Worm (Caenorhabditis elegans) whole organism, late embryonic: ENCODE results near the gene ZK856.6.

Experiments
- C08G9.2 ChIP-seq: sonication (generic microtip); optimal IDR thresholded peaks from 2 replicates; lab custom pipeline; 2016; ENCODE audit warnings: mild to moderate bottlenecking, missing genetic modification characterization, moderate library complexity, missing compliant biosample characterization
- C38D4.7 ChIP-seq: fragments of 200-800 bp; sonication (Bioruptor generic); optimal IDR thresholded peaks from 2 replicates; lab custom pipeline; 2018; ENCODE audit warnings: mild to moderate bottlenecking, missing genetic modification characterization, moderate library complexity, missing compliant biosample characterization
- F13H6.1 ChIP-seq: sonication (generic microtip); optimal IDR thresholded peaks from 2 replicates; lab custom pipeline; 2016; ENCODE audit warnings: missing genetic modification characterization, missing compliant biosample characterization
- K09A11.1 ChIP-seq: sonication (generic microtip); optimal IDR thresholded peaks from 2 replicates; lab custom pipeline; 2017; ENCODE audit warnings: antibody characterized with exemption, mild to moderate bottlenecking, missing genetic modification characterization, missing compliant biosample characterization; ENCODE audit not compliant: insufficient read depth
- Y22D7AL.16 ChIP-seq: sonication (generic microtip); optimal IDR thresholded peaks from 2 replicates; lab custom pipeline; 2016; ENCODE audit warnings: missing genetic modification characterization, missing compliant biosample characterization
- ahr-1 ChIP-seq: sonication (generic microtip); optimal IDR thresholded peaks from 2 replicates; lab custom pipeline; 2016; ENCODE audit warnings: missing genetic modification characterization, missing compliant biosample characterization
- ama-1 ChIP-seq: fragments of 150-350 bp; optimal IDR thresholded peaks from 2 replicates; lab custom pipeline; 2014
- ceh-22 ChIP-seq: sonication (generic microtip); optimal IDR thresholded peaks from 2 replicates; lab custom pipeline; 2017; ENCODE audit warnings: missing biosample characterization, missing genetic modification characterization
- ceh-30 ChIP-seq: fragments of 150-350 bp; optimal IDR thresholded peaks from 2 replicates; lab custom pipeline; 2014; ENCODE audit warnings: missing biosample characterization, missing genetic modification characterization
- ceh-48 ChIP-seq: sonication (generic microtip); optimal IDR thresholded peaks from 2 replicates; lab custom pipeline; 2016; ENCODE audit warnings: missing genetic modification characterization, inconsistent platforms, missing compliant biosample characterization
- ceh-6 ChIP-seq: fragments of 200-800 bp; sonication (Bioruptor generic); optimal IDR thresholded peaks from 2 replicates; lab custom pipeline; 2018; ENCODE audit warnings: mild to moderate bottlenecking, missing genetic modification characterization, missing compliant biosample characterization
- che-1 ChIP-seq: sonication (generic microtip); optimal IDR thresholded peaks from 2 replicates; lab custom pipeline; 2016; ENCODE audit warnings: mild to moderate bottlenecking, missing genetic modification characterization, missing compliant biosample characterization
- dmd-4 ChIP-seq: sonication (generic microtip); optimal IDR thresholded peaks from 2 replicates; lab custom pipeline; 2016; ENCODE audit warnings: borderline replicate concordance, missing genetic modification characterization, missing compliant biosample characterization
- dve-1 ChIP-seq: sonication (generic microtip); optimal IDR thresholded peaks from 2 replicates; lab custom pipeline; 2017; ENCODE audit warnings: antibody characterized with exemption, mild to moderate bottlenecking, missing genetic modification characterization, missing compliant biosample characterization
- ets-4 ChIP-seq: sonication (generic microtip); optimal IDR thresholded peaks from 2 replicates; lab custom pipeline; 2016; ENCODE audit warnings: missing genetic modification characterization, missing compliant biosample characterization
- fkh-10 ChIP-seq: fragments of 150-350 bp; optimal IDR thresholded peaks from 2 replicates; lab custom pipeline; 2014; ENCODE audit warnings: missing biosample characterization, missing genetic modification reagents, missing genetic modification characterization
- hlh-15 ChIP-seq: sonication (generic microtip); optimal IDR thresholded peaks from 2 replicates; lab custom pipeline; 2016; ENCODE audit warnings: missing genetic modification characterization, missing compliant biosample characterization
- hlh-8 ChIP-seq: sonication (generic microtip); optimal IDR thresholded peaks from 2 replicates; lab custom pipeline; 2016; ENCODE audit warnings: missing genotype, missing genetic modification characterization, missing compliant biosample characterization
- lin-11 ChIP-seq: fragments of 200-800 bp; sonication (Bioruptor generic); optimal IDR thresholded peaks from 2 replicates; lab custom pipeline; 2018; ENCODE audit warnings: mild to moderate bottlenecking, missing genetic modification characterization, missing compliant biosample characterization
- madf-2 ChIP-seq: sonication (generic microtip); optimal IDR thresholded peaks from 2 replicates; lab custom pipeline; 2017; ENCODE audit warnings: missing genetic modification characterization, missing compliant biosample characterization
- mec-3 ChIP-seq: sonication (generic microtip); optimal IDR thresholded peaks from 2 replicates; lab custom pipeline; 2016; ENCODE audit warnings: borderline replicate concordance, missing genetic modification characterization, missing compliant biosample characterization
- nfya-1 ChIP-seq: sonication (generic microtip); optimal IDR thresholded peaks from 2 replicates; lab custom pipeline; 2017; ENCODE audit warnings: missing genetic modification characterization, mild to moderate bottlenecking, missing compliant biosample characterization, antibody characterized with exemption, moderate library complexity
- nhr-11 ChIP-seq: fragments of 150-350 bp; optimal IDR thresholded peaks from 2 replicates; lab custom pipeline; 2014; ENCODE audit warnings: missing biosample characterization, missing genetic modification characterization
- odd-2 ChIP-seq: sonication (generic microtip); optimal IDR thresholded peaks from 2 replicates; lab custom pipeline; 2017; ENCODE audit warnings: antibody characterized with exemption, mild to moderate bottlenecking, missing genetic modification characterization, missing compliant biosample characterization
- pax-1 ChIP-seq: fragments of 150-350 bp; optimal IDR thresholded peaks from 2 replicates; lab custom pipeline; 2014; ENCODE audit warnings: missing biosample characterization, missing genetic modification characterization
- pha-4 ChIP-seq: fragments of 150-350 bp; optimal IDR thresholded peaks from 2 replicates; lab custom pipeline; 2018; ENCODE audit warnings: missing biosample characterization, missing genetic modification reagents, missing genetic modification characterization
- pros-1 ChIP-seq: fragments of 150-350 bp; optimal IDR thresholded peaks from 2 replicates; lab custom pipeline; 2014; ENCODE audit warnings: missing biosample characterization, missing genetic modification reagents, missing genetic modification characterization
- ref-2 ChIP-seq: sonication (generic microtip); optimal IDR thresholded peaks from 2 replicates; lab custom pipeline; 2016; ENCODE audit warnings: missing genetic modification characterization, missing compliant biosample characterization
- rnt-1 ChIP-seq: sonication (generic microtip); optimal IDR thresholded peaks from 2 replicates; lab custom pipeline; 2016; ENCODE audit warnings: missing genetic modification characterization, missing compliant biosample characterization
- sox-2 ChIP-seq: fragments of 200-800 bp; sonication (Bioruptor generic); IDR thresholded peaks from 2 replicates; pipeline ENCODE4 v1.3.6; 2022; ENCODE audit warnings: missing genetic modification reagents, missing genetic modification characterization, missing compliant biosample characterization
- tbx-7 ChIP-seq: sonication (generic microtip); optimal IDR thresholded peaks from 2 replicates; lab custom pipeline; 2016; ENCODE audit warnings: missing genotype, missing genetic modification characterization, missing compliant biosample characterization
- unc-3 ChIP-seq, 2 experiments: fragments of 200-800 bp in 1 of 2; sonication (Bioruptor generic) in 1 of 2; sonication (generic microtip) in 1 of 2; conservative IDR thresholded peaks in 1 of 2; optimal IDR thresholded peaks in 1 of 2; 2 replicates each; pipeline versions ENCODE4 v1.3.6 to Lab custom; 2016 to 2022; ENCODE audit warnings: missing compliant biosample characterization in 2 of 2, missing genetic modification characterization in 2 of 2, missing genetic modification reagents in 1 of 2
- unc-55 ChIP-seq: sonication (generic microtip); optimal IDR thresholded peaks from 2 replicates; lab custom pipeline; 2017; ENCODE audit warnings: missing biosample characterization, missing genetic modification reagents, missing genetic modification characterization
- zip-5 ChIP-seq: sonication (generic microtip); optimal IDR thresholded peaks from 2 replicates; lab custom pipeline; 2016; ENCODE audit warnings: missing genetic modification characterization, missing compliant biosample characterization
- ztf-16 ChIP-seq: sonication (generic microtip); optimal IDR thresholded peaks from 2 replicates; lab custom pipeline; 2017; ENCODE audit warnings: missing genetic modification characterization, missing compliant biosample characterization

Gene ZK856.6

DNA sequence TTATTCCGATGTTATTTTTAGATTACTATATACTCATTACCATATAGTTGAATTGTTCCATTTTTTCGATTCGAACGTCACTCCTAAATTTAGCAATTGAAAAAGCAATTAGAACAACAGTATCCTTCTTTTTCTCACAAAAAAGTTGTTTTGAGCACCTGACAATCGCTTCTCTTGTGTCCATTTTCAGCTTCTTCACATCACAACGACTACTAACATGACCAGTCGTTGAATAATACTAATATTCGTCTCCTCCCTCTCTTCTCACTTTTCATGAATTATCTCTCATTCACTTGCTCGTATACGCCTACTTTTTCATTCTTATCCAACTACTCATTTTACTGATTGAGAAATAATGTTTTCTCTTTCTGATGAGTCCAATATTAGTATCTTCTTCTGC is 18.2 kb downstream of the ZK856.6 start, which contains the start of gene ZK856.14:
Gene ZK856.14 (plus strand): TSS at position 301 of the 400 bp plus-strand sequence.
- TF ChIP-seq ceh-6 (GFP tag; lab: Kevin White, UChicago) (no peak), ceh-30 (tag; lab: Kevin White, UChicago) (no peak), F13H6.1 (no peak), fkh-10 (no peak), pros-1 (tag; lab: Kevin White, UChicago) (no peak), Y22D7AL.16 (tag; lab: Kevin White, UChicago) (no peak), madf-2 (no peak), nfya-1 (tag; lab: Kevin White, UChicago) (no peak), nhr-11 (tag; lab: Kevin White, UChicago) (no peak), unc-3 (GFP tag; conservative IDR thresholded peaks at IDR 0.05; lab: Robert Waterston, UW) (no peak), unc-3 (tag; optimal IDR thresholded peaks at IDR 0.05; lab: Kevin White, UChicago) (no peak), pha-4 (no peak), mec-3 (tag; lab: Kevin White, UChicago) (no peak), lin-11 (tag; lab: Kevin White, UChicago) (no peak), ztf-16 (tag; lab: Kevin White, UChicago) (no peak), odd-2 (tag; lab: Kevin White, UChicago) (no peak), ceh-48 (tag; lab: Kevin White, UChicago) (no peak), zip-5 (tag; lab: Kevin White, UChicago) (no peak), C38D4.7 (GFP tag; lab: Kevin White, UChicago) (no peak), ref-2 (tag; lab: Kevin White, UChicago) (no peak)

DNA sequence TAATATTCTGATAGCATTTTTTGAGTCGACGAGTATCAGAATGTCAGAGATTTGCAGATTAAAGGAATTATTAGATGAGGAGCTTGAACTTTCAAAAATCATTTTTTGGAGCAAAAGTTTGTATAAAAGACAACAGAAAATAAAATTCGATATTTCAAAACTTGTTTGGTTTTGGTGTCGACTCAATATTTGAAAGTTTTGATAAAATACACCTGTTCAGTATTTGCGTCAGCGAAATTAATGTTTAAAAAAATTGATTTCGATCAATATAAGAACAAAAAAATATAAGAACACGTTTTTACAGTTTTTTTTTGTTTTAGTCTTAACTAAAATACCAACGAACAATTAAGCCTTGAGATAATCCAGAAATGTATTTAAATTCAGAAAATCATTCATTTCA is 22.1 kb downstream of the ZK856.6 start, which contains the start of gene C12D8.13:
Gene C12D8.13 (minus strand): TSS at position 101 of the 400 bp plus-strand sequence.
- TF ChIP-seq hlh-8 (tag; lab: Kevin White, UChicago) (no peak), K09A11.1 (tag; lab: Kevin White, UChicago) (no peak), che-1 (tag; lab: Kevin White, UChicago) (no peak), pax-1 (no peak), ama-1 (no peak), dmd-4 (tag; lab: Kevin White, UChicago) (no peak), rnt-1 (tag; lab: Kevin White, UChicago) (no peak), ets-4 (no peak), F13H6.1 (no peak), dve-1 (tag; lab: Kevin White, UChicago) (no peak), ahr-1 (tag; lab: Kevin White, UChicago) (no peak)

ce11 chrV:10221317-10221716 is 22.8 kb downstream of the ZK856.6 start, which contains the start of the genes fipr-5 and fipr-9:
Gene fipr-5 (minus strand): TSS chrV:10221417.
Gene fipr-9 (plus strand): TSS chrV:10221662.
- TF ChIP-seq ref-2 (tag; lab: Kevin White, UChicago) (no peak), che-1 (tag; lab: Kevin White, UChicago) (no peak), rnt-1 (tag; lab: Kevin White, UChicago) (no peak), hlh-15 (tag; lab: Kevin White, UChicago) (no peak), C08G9.2 (tag; lab: Kevin White, UChicago) (no peak), unc-55 (GFP tag; lab: Kevin White, UChicago) (no peak), ama-1 (no peak), madf-2 (no peak), tbx-7 (no peak)

DNA sequence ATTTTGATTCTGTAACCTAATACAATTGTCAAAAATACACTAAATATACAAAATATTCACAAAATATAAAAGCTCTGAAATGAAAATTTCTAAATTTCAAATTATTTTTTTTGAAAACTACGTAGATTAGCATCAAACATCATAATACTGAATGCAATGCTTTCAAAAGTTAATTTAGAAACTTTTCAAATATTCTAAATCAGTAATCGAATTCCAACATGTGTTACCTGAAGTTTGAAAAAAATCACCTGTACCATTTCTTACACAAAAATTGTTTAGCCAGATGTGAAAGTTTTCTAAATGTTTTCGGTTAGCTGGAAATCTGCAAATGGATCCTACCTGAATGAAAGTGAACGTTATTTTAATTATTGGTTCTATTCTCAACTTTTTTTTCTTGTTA is 23.5 kb downstream of the ZK856.6 start, which contains the start of gene C12D8.20:
Gene C12D8.20 (plus strand): TSS at position 301 of the 400 bp plus-strand sequence.
- TF ChIP-seq hlh-15 (tag; lab: Kevin White, UChicago), result no peak
- no peak for TF ChIP-seq sox-2 (GFP tag; lab: Robert Waterston, UW)
- TF ChIP-seq ets-4, result no peak
- TF ChIP-seq pros-1 (tag; lab: Kevin White, UChicago), result no peak
- TF ChIP-seq ceh-22 (tag; lab: Kevin White, UChicago), result no peak
